Worm (Caenorhabditis elegans) whole organism, young adult: ENCODE results near the gene F54B8.4.

ENCODE experiments used
- B0019.2 ChIP-seq: fragments of 200-800 bp; sonication (Bioruptor generic); conservative IDR thresholded peaks from 2 replicates; pipeline ENCODE4 v1.3.6; 2022; ENCODE audit warnings: missing genetic modification reagents, missing genetic modification characterization, missing compliant biosample characterization
- D2030.7 ChIP-seq: fragments of 200-800 bp; sonication (Bioruptor generic); IDR thresholded peaks from 2 replicates; pipeline ENCODE4 v1.3.6; 2022; ENCODE audit warnings: missing genetic modification reagents, missing genetic modification characterization, missing compliant biosample characterization
- F22D6.2 ChIP-seq: sonication (generic microtip); optimal IDR thresholded peaks from 2 replicates; lab custom pipeline; 2016; ENCODE audit warnings: mild to moderate bottlenecking, missing genetic modification characterization, missing compliant biosample characterization
- F23B12.7 ChIP-seq: sonication (generic microtip); optimal IDR thresholded peaks from 2 replicates; lab custom pipeline; 2017; ENCODE audit warnings: missing genetic modification characterization, mild to moderate bottlenecking, missing compliant biosample characterization, antibody characterized with exemption, moderate library complexity; ENCODE audit not compliant: insufficient read depth
- F39B2.1 ChIP-seq: fragments of 200-800 bp; sonication (Bioruptor generic); IDR thresholded peaks from 2 replicates; pipeline ENCODE4 v1.3.6; 2022; ENCODE audit warnings: missing genetic modification reagents, missing genetic modification characterization, missing compliant biosample characterization
- F52B5.7 ChIP-seq: sonication (generic microtip); optimal IDR thresholded peaks from 2 replicates; lab custom pipeline; 2016; ENCODE audit warnings: mild to moderate bottlenecking, missing genetic modification characterization, missing compliant biosample characterization
- K11D2.4 ChIP-seq: fragments of 200-800 bp; sonication (Bioruptor generic); IDR thresholded peaks from 2 replicates; pipeline ENCODE4 v1.3.6; 2022; ENCODE audit warnings: missing genetic modification reagents, missing genetic modification characterization, missing compliant biosample characterization
- T07F8.4 ChIP-seq: sonication (generic microtip); optimal IDR thresholded peaks from 2 replicates; lab custom pipeline; 2016; ENCODE audit warnings: mild to moderate bottlenecking, missing genetic modification characterization, moderate library complexity, missing compliant biosample characterization
- atf-7 ChIP-seq: sonication (generic microtip); optimal IDR thresholded peaks from 2 replicates; lab custom pipeline; 2017; ENCODE audit warnings: mild to moderate bottlenecking, missing genetic modification characterization, missing compliant biosample characterization
- attf-3 ChIP-seq: fragments of 200-800 bp; sonication (Bioruptor generic); conservative IDR thresholded peaks from 2 replicates; pipeline ENCODE4 v1.3.6; 2022; ENCODE audit warnings: missing genetic modification reagents, missing genetic modification characterization, missing compliant biosample characterization
- bed-2 ChIP-seq: fragments of 200-800 bp; sonication (Bioruptor generic); IDR thresholded peaks from 2 replicates; pipeline ENCODE4 v1.3.6; 2022; ENCODE audit warnings: missing genetic modification reagents, missing genetic modification characterization, missing compliant biosample characterization
- cebp-1 ChIP-seq, 2 experiments: fragments of 200-800 bp in 1 of 2; sonication (Bioruptor generic) in 1 of 2; sonication (generic microtip) in 1 of 2; IDR thresholded peaks in 1 of 2; optimal IDR thresholded peaks in 1 of 2; 2 replicates each; pipeline versions ENCODE4 v1.3.6 to Lab custom; 2017 to 2022; ENCODE audit warnings: missing compliant biosample characterization in 2 of 2, missing genetic modification characterization in 2 of 2, mild to moderate bottlenecking in 1 of 2, missing genetic modification reagents in 1 of 2, moderate library complexity in 1 of 2
- ceh-40 ChIP-seq: fragments of 200-800 bp; sonication (Bioruptor generic); IDR thresholded peaks from 2 replicates; pipeline ENCODE4 v1.3.6; 2022; ENCODE audit warnings: missing genetic modification characterization, missing compliant biosample characterization
- ceh-79 ChIP-seq: sonication (generic microtip); optimal IDR thresholded peaks from 2 replicates; lab custom pipeline; 2017; ENCODE audit warnings: mild to moderate bottlenecking, missing genetic modification characterization, missing compliant biosample characterization
- ceh-91 ChIP-seq: fragments of 200-800 bp; sonication (Bioruptor generic); IDR thresholded peaks from 2 replicates; pipeline ENCODE4 v1.3.6; 2022; ENCODE audit warnings: missing genetic modification reagents, missing genetic modification characterization, missing compliant biosample characterization
- chd-7 ChIP-seq: sonication (generic microtip); optimal IDR thresholded peaks from 2 replicates; lab custom pipeline; 2016; ENCODE audit warnings: mild to moderate bottlenecking, missing genetic modification characterization, moderate library complexity, missing compliant biosample characterization
- die-1 ChIP-seq: sonication (generic microtip); optimal IDR thresholded peaks from 2 replicates; lab custom pipeline; 2016; ENCODE audit warnings: missing genotype, mild to moderate bottlenecking, missing genetic modification characterization, missing compliant biosample characterization
- ekl-4 ChIP-seq: fragments of 200-800 bp; sonication (Bioruptor generic); IDR thresholded peaks from 2 replicates; pipeline ENCODE4 v1.3.6; 2022; ENCODE audit warnings: missing genetic modification reagents, missing genetic modification characterization, missing compliant biosample characterization
- hlh-12 ChIP-seq: sonication (generic microtip); optimal IDR thresholded peaks from 2 replicates; lab custom pipeline; 2016; ENCODE audit warnings: missing genetic modification characterization, missing compliant biosample characterization
- hmg-1.2 ChIP-seq: fragments of 200-800 bp; sonication (Bioruptor generic); IDR thresholded peaks from 2 replicates; pipeline ENCODE4 v1.3.6; 2022; ENCODE audit warnings: missing genetic modification reagents, missing genetic modification characterization, missing compliant biosample characterization
- hrde-1 ChIP-seq: sonication (generic microtip); optimal IDR thresholded peaks from 2 replicates; lab custom pipeline; 2016; ENCODE audit warnings: missing genetic modification characterization, mild to moderate bottlenecking, missing compliant biosample characterization, moderate library complexity, missing genotype, missing genetic modification reagents, borderline replicate concordance
- mcd-1 ChIP-seq: fragments of 200-800 bp; sonication (Bioruptor generic); IDR thresholded peaks from 2 replicates; pipeline ENCODE4 v1.3.6; 2022; ENCODE audit warnings: missing genetic modification reagents, missing genetic modification characterization, missing compliant biosample characterization
- nhr-27 ChIP-seq: fragments of 200-800 bp; sonication (Bioruptor generic); optimal IDR thresholded peaks from 2 replicates; lab custom pipeline; 2018; ENCODE audit warnings: mild to moderate bottlenecking, missing genetic modification characterization, moderate library complexity, missing compliant biosample characterization
- pha-4 ChIP-seq: fragments of 150-350 bp; sonication (generic microtip); optimal IDR thresholded peaks from 2 replicates; lab custom pipeline; 2014; ENCODE audit warnings: missing biosample characterization, missing genetic modification reagents, missing genetic modification characterization
- rcor-1 ChIP-seq: fragments of 200-800 bp; sonication (Bioruptor generic); IDR thresholded peaks from 2 replicates; pipeline ENCODE4 v1.3.6; 2022; ENCODE audit warnings: missing genetic modification reagents, missing genetic modification characterization, missing compliant biosample characterization
- rpc-1 ChIP-seq, 2 experiments: fragments of 150-350 bp in 1 of 2; sonication (generic microtip) in 1 of 2; optimal IDR thresholded peaks; 2 replicates each; lab custom pipeline; 2014 to 2018; ENCODE audit warnings: missing biosample characterization in 1 of 2, missing genetic modification characterization in 1 of 2, missing genetic modification reagents in 1 of 2, missing genotype in 1 of 2
- sdz-38 ChIP-seq: sonication (generic microtip); optimal IDR thresholded peaks from 2 replicates; lab custom pipeline; 2016; ENCODE audit warnings: missing genotype, missing genetic modification characterization, missing compliant biosample characterization
- snpc-1.1 ChIP-seq: sonication (generic microtip); optimal IDR thresholded peaks from 2 replicates; lab custom pipeline; 2017; ENCODE audit warnings: missing genetic modification characterization, mild to moderate bottlenecking, missing compliant biosample characterization, antibody characterized with exemption, moderate library complexity, missing genotype, missing genetic modification reagents; ENCODE audit not compliant: insufficient read depth
- sptf-2 ChIP-seq: fragments of 200-800 bp; sonication (Bioruptor generic); optimal IDR thresholded peaks from 2 replicates; lab custom pipeline; 2018; ENCODE audit warnings: mild to moderate bottlenecking, missing genetic modification characterization, missing compliant biosample characterization
- tlf-1 ChIP-seq: fragments of 200-800 bp; sonication (Bioruptor generic); optimal IDR thresholded peaks from 2 replicates; lab custom pipeline; 2018; ENCODE audit warnings: mild to moderate bottlenecking, missing genetic modification characterization, missing compliant biosample characterization
- xnd-1 ChIP-seq: sonication (generic microtip); optimal IDR thresholded peaks from 2 replicates; lab custom pipeline; 2016; ENCODE audit warnings: missing genotype, missing genetic modification reagents, missing genetic modification characterization, missing compliant biosample characterization
- zfh-2 ChIP-seq: fragments of 200-800 bp; sonication (Bioruptor generic); conservative IDR thresholded peaks from 2 replicates; pipeline ENCODE4 v1.3.6; 2022; ENCODE audit warnings: missing genetic modification reagents, missing genetic modification characterization, missing compliant biosample characterization
- zim-3 ChIP-seq: sonication (generic microtip); optimal IDR thresholded peaks from 2 replicates; lab custom pipeline; 2017; ENCODE audit warnings: mild to moderate bottlenecking, missing genetic modification characterization, moderate library complexity, missing compliant biosample characterization
- ztf-3 ChIP-seq: fragments of 200-800 bp; sonication (Bioruptor generic); optimal IDR thresholded peaks from 2 replicates; lab custom pipeline; 2018; ENCODE audit warnings: mild to moderate bottlenecking, missing genetic modification characterization, missing compliant biosample characterization
- ztf-6 ChIP-seq: fragments of 200-800 bp; sonication (Bioruptor generic); IDR thresholded peaks from 2 replicates; pipeline ENCODE4 v1.3.6; 2022; ENCODE audit warnings: missing genetic modification reagents, missing genetic modification characterization, missing compliant biosample characterization

The F54B8.4 gene

ce11 chrV:15824866-15825265, 8.7 kb downstream of the F54B8.4 start, which contains the start of gene srbc-50:
TSS of gene srbc-50 (minus strand) at chrV:15824966.
- TF ChIP-seq ztf-6 (GFP tag; lab: Robert Waterston, UW) (no peak), ceh-79 (tag; lab: Kevin White, UChicago) (no peak), hmg-1.2 (GFP tag; lab: Robert Waterston, UW) (no peak), B0019.2 (GFP tag; lab: Robert Waterston, UW) (no peak), hrde-1 (tag; lab: Kevin White, UChicago) (no peak), F22D6.2 (tag; lab: Kevin White, UChicago) (no peak), nhr-27 (tag; lab: Kevin White, UChicago) (no peak), chd-7 (tag; lab: Kevin White, UChicago) (no peak), T07F8.4 (tag; lab: Kevin White, UChicago) (no peak)
- TF ChIP-seq, all 124 proteins: peak for 0

- TF ChIP-seq ztf-6 (GFP tag; lab: Robert Waterston, UW) (no peak), atf-7 (tag; lab: Kevin White, UChicago) (no peak), ceh-40 (GFP tag; lab: Robert Waterston, UW) (no peak), zfh-2 (GFP tag; lab: Robert Waterston, UW) (no peak), F39B2.1 (GFP tag; lab: Robert Waterston, UW) (no peak), zim-3 (tag; lab: Kevin White, UChicago) (no peak), sdz-38 (tag; lab: Kevin White, UChicago) (no peak), rcor-1 (GFP tag; lab: Robert Waterston, UW) (no peak), cebp-1 (GFP tag; IDR thresholded peaks at IDR 0.05; lab: Robert Waterston, UW) (no peak), cebp-1 (tag; optimal IDR thresholded peaks at IDR 0.05; lab: Kevin White, UChicago) (no peak), tlf-1 (GFP tag; lab: Kevin White, UChicago) (no peak), D2030.7 (GFP tag; lab: Robert Waterston, UW) (no peak), xnd-1 (tag; lab: Kevin White, UChicago) (no peak), K11D2.4 (GFP tag; lab: Robert Waterston, UW) (no peak), pha-4 (tag; lab: Kevin White, UChicago) (no peak), ekl-4 (GFP tag; lab: Robert Waterston, UW) (no peak), rpc-1 (optimal IDR thresholded peaks at IDR 0.05; lab: Kevin White, UChicago) (no peak), rpc-1 (tag; optimal IDR thresholded peaks at IDR 0.05; lab: Kevin White, UChicago) (no peak), mcd-1 (GFP tag; lab: Robert Waterston, UW) (no peak)
- TF ChIP-seq, all 124 proteins: peak for 0
Measured at ce11 chrV:15826110-15826509, 9.9 kb downstream of the F54B8.4 start, which contains the start of gene srbc-51. TSS of gene srbc-51 (plus strand) at chrV:15826410.

ce11 chrV:15829907-15830306, 13.7 kb downstream of the F54B8.4 start, which contains the start of gene srbc-55:
TSS of gene srbc-55 (minus strand) at chrV:15830007.
- TF ChIP-seq ztf-3 (GFP tag; lab: Kevin White, UChicago) = no peak
- TF ChIP-seq snpc-1.1 (tag; lab: Kevin White, UChicago) = no peak
- TF ChIP-seq F52B5.7 (tag; lab: Kevin White, UChicago) = no peak
- no peak for TF ChIP-seq ceh-91 (GFP tag; lab: Robert Waterston, UW)
- TF ChIP-seq die-1 = no peak
- no peak for TF ChIP-seq F23B12.7 (tag; lab: Kevin White, UChicago)
- no peak for TF ChIP-seq sptf-2 (GFP tag; lab: Kevin White, UChicago)
- TF ChIP-seq hlh-12 = no peak
- no peak for TF ChIP-seq attf-3 (GFP tag; lab: Robert Waterston, UW)
- no peak for TF ChIP-seq bed-2 (GFP tag; lab: Robert Waterston, UW)
